Worm (Caenorhabditis elegans): Measurements from ENCODE around the gene F15D4.6.

DNA sequence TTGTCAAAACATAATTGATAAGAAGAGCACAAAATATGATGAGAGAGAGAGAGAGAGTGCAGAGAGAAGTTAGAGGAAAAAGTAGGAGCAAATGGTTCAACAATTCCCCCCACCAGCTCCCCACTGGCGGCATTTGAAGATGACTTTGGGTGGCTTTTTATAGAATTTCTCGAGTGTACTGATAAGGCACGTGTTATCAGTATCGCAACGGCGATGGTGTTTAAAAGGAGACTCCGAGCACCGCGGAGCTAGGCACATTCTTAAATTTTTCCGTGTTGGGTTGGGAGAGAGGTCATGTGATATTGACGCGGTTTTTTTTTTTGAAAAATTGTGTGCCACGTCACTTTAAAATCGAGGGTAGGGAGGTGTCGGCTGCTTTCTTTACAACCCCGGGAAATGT lies 49.5 kb downstream of the F15D4.6 start:
- TF ChIP-seq fos-1 (tag; optimal IDR thresholded peaks at IDR 0.05) (no peak), ZK546.5 (tag; optimal IDR thresholded peaks at IDR 0.05) (no peak), pqm-1 (tag; optimal IDR thresholded peaks at IDR 0.05) (peak; percentile 98), mml-1 (tag; optimal IDR thresholded peaks at IDR 0.05) (no peak), daf-12 (tag; optimal IDR thresholded peaks at IDR 0.05) (no peak), sea-2 (GFP tag; optimal IDR thresholded peaks at IDR 0.05) (no peak), ztf-11 (tag; optimal IDR thresholded peaks at IDR 0.05) (no peak), elt-2 (tag; optimal IDR thresholded peaks at IDR 0.05) (peak; percentile 99)
